Worm (Caenorhabditis elegans) whole organism, L1 larva: ENCODE data around the gene ZK1098.12.

ENCODE experiments used
- C04F5.9 ChIP-seq: sonication (generic microtip); optimal IDR thresholded peaks from 2 replicates; lab custom pipeline; 2016; ENCODE audit warnings: missing genetic modification characterization, missing compliant biosample characterization
- C16A3.4 ChIP-seq: fragments of 150-350 bp; optimal IDR thresholded peaks from 2 replicates; lab custom pipeline; 2014; ENCODE audit warnings: missing biosample characterization, missing genetic modification characterization
- C34B4.2 ChIP-seq: sonication (generic microtip); optimal IDR thresholded peaks from 2 replicates; lab custom pipeline; 2017; ENCODE audit warnings: mild to moderate bottlenecking, missing genetic modification characterization, missing compliant biosample characterization
- alr-1 ChIP-seq: fragments of 200-800 bp; sonication (Bioruptor generic); optimal IDR thresholded peaks from 2 replicates; lab custom pipeline; 2018; ENCODE audit warnings: borderline replicate concordance, mild to moderate bottlenecking, missing genetic modification characterization, missing compliant biosample characterization
- aly-2 ChIP-seq: fragments of 150-350 bp; optimal IDR thresholded peaks from 2 replicates; lab custom pipeline; 2014; ENCODE audit warnings: missing biosample characterization, missing genetic modification characterization
- ama-1 ChIP-seq: fragments of 150-350 bp; optimal IDR thresholded peaks from 2 replicates; lab custom pipeline; 2014
- ceh-63 ChIP-seq: fragments of 200-800 bp; sonication (Bioruptor generic); optimal IDR thresholded peaks from 2 replicates; lab custom pipeline; 2018; ENCODE audit warnings: mild to moderate bottlenecking, missing genetic modification characterization, missing compliant biosample characterization
- ceh-82 ChIP-seq, 3 experiments: fragments of 150-350 bp in 1 of 3; sonication (generic microtip) in 2 of 3; optimal IDR thresholded peaks; 2 replicates each; lab custom pipeline; 2014 to 2017; ENCODE audit warnings: missing biosample characterization in 3 of 3, missing genetic modification characterization in 3 of 3
- ceh-88 ChIP-seq: fragments of 200-800 bp; sonication (Bioruptor generic); IDR thresholded peaks from 2 replicates; pipeline ENCODE4 v1.3.6; 2022; ENCODE audit warnings: missing genetic modification characterization, missing compliant biosample characterization
- ces-1 ChIP-seq: fragments of 150-350 bp; optimal IDR thresholded peaks from 2 replicates; lab custom pipeline; 2014; ENCODE audit warnings: missing biosample characterization, missing genetic modification reagents, missing genetic modification characterization
- dpl-1 ChIP-seq, 3 experiments: fragments of 150-350 bp in 2 of 3; sonication (generic microtip) in 1 of 3; optimal IDR thresholded peaks; 2 replicates each; lab custom pipeline; 2014 to 2017; ENCODE audit warnings: missing biosample characterization in 3 of 3, missing genetic modification characterization in 3 of 3, missing genetic modification reagents in 3 of 3
- elt-3 ChIP-seq, 6 experiments: fragments of 150-350 bp in 1 of 6; sonication (generic microtip); optimal IDR thresholded peaks; 2 replicates each; lab custom pipeline; 2017 to 2018; ENCODE audit warnings: missing biosample characterization in 6 of 6, missing genetic modification characterization in 6 of 6, inconsistent platforms in 1 of 6
- ets-5 ChIP-seq: fragments of 200-800 bp; sonication (Bioruptor generic); IDR thresholded peaks from 2 replicates; pipeline ENCODE4 v1.3.6; 2022; ENCODE audit warnings: missing genetic modification characterization, missing compliant biosample characterization
- fkh-4 ChIP-seq: sonication (generic microtip); optimal IDR thresholded peaks from 2 replicates; lab custom pipeline; 2016; ENCODE audit warnings: missing compliant biosample characterization, missing genetic modification characterization, borderline replicate concordance
- fos-1 ChIP-seq: fragments of 150-350 bp; optimal IDR thresholded peaks from 2 replicates; lab custom pipeline; 2014; ENCODE audit warnings: missing biosample characterization, missing genetic modification characterization
- grh-1 ChIP-seq: fragments of 200-800 bp; sonication (Bioruptor generic); IDR thresholded peaks from 2 replicates; pipeline ENCODE4 v1.3.6; 2022; ENCODE audit warnings: missing genetic modification reagents, missing genetic modification characterization, missing compliant biosample characterization
- hlh-4 ChIP-seq: sonication (generic microtip); optimal IDR thresholded peaks from 2 replicates; lab custom pipeline; 2016; ENCODE audit warnings: mild to moderate bottlenecking, missing genetic modification characterization, missing compliant biosample characterization
- irx-1 ChIP-seq: sonication (generic microtip); optimal IDR thresholded peaks from 2 replicates; lab custom pipeline; 2016; ENCODE audit warnings: missing genetic modification characterization, missing compliant biosample characterization
- isw-1 ChIP-seq: fragments of 200-800 bp; sonication (Bioruptor generic); IDR thresholded peaks from 2 replicates; pipeline ENCODE4 v1.3.6; 2022; ENCODE audit warnings: missing genetic modification characterization, missing compliant biosample characterization
- jun-1 ChIP-seq: fragments of 150-350 bp; optimal IDR thresholded peaks from 2 replicates; lab custom pipeline; 2014; ENCODE audit warnings: missing biosample characterization, missing genetic modification reagents, missing genetic modification characterization
- lin-13 ChIP-seq: fragments of 150-350 bp; optimal IDR thresholded peaks from 2 replicates; lab custom pipeline; 2014; ENCODE audit warnings: missing biosample characterization, missing genetic modification reagents, missing genetic modification characterization
- lin-14 ChIP-seq: fragments of 200-800 bp; sonication (Bioruptor generic); optimal IDR thresholded peaks from 2 replicates; lab custom pipeline; 2018; ENCODE audit warnings: mild to moderate bottlenecking, missing genetic modification characterization, moderate library complexity, missing compliant biosample characterization
- lin-15B ChIP-seq: fragments of 150-350 bp; sonication (generic microtip); optimal IDR thresholded peaks from 3 replicates; lab custom pipeline; 2014; ENCODE audit warnings: missing biosample characterization, missing genetic modification characterization
- lin-35 ChIP-seq, 2 experiments: fragments of 150-350 bp; optimal IDR thresholded peaks; 2 replicates each; lab custom pipeline; 2014; ENCODE audit warnings: missing biosample characterization in 2 of 2, missing genetic modification characterization in 2 of 2, missing genetic modification reagents in 2 of 2
- lin-39 ChIP-seq: fragments of 150-350 bp; optimal IDR thresholded peaks from 2 replicates; lab custom pipeline; 2014; ENCODE audit warnings: missing biosample characterization, missing genetic modification reagents, missing genetic modification characterization
- lir-3 ChIP-seq: sonication (generic microtip); optimal IDR thresholded peaks from 2 replicates; lab custom pipeline; 2016; ENCODE audit warnings: mild to moderate bottlenecking, missing genetic modification characterization, moderate library complexity, missing compliant biosample characterization; ENCODE audit not compliant: poor library complexity
- lsy-2 ChIP-seq, 2 experiments: fragments of 150-350 bp; optimal IDR thresholded peaks; 2 replicates each; lab custom pipeline; 2014; ENCODE audit warnings: missing biosample characterization in 2 of 2, missing genetic modification characterization in 2 of 2
- mab-9 ChIP-seq: fragments of 200-800 bp; sonication (Bioruptor generic); IDR thresholded peaks from 2 replicates; pipeline ENCODE4 v1.3.6; 2022; ENCODE audit warnings: missing genetic modification reagents, missing genetic modification characterization, missing compliant biosample characterization
- mef-2 ChIP-seq: fragments of 150-350 bp; optimal IDR thresholded peaks from 2 replicates; lab custom pipeline; 2014; ENCODE audit warnings: missing biosample characterization, missing genetic modification characterization
- mep-1 ChIP-seq: fragments of 150-350 bp; optimal IDR thresholded peaks from 2 replicates; lab custom pipeline; 2014; ENCODE audit warnings: missing biosample characterization, missing genetic modification characterization
- nhr-12 ChIP-seq: sonication (generic microtip); optimal IDR thresholded peaks from 2 replicates; lab custom pipeline; 2017; ENCODE audit warnings: missing biosample characterization, missing genetic modification characterization
- nhr-20 ChIP-seq: sonication (generic microtip); optimal IDR thresholded peaks from 2 replicates; lab custom pipeline; 2016; ENCODE audit warnings: mild to moderate bottlenecking, missing genetic modification characterization, missing compliant biosample characterization
- nhr-237 ChIP-seq: fragments of 150-350 bp; optimal IDR thresholded peaks from 2 replicates; lab custom pipeline; 2014; ENCODE audit warnings: missing biosample characterization, missing genetic modification characterization
- nhr-28 ChIP-seq: fragments of 150-350 bp; optimal IDR thresholded peaks from 2 replicates; lab custom pipeline; 2014; ENCODE audit warnings: missing biosample characterization, missing genetic modification characterization
- nhr-47 ChIP-seq: sonication (generic microtip); optimal IDR thresholded peaks from 2 replicates; lab custom pipeline; 2016; ENCODE audit warnings: mild to moderate bottlenecking, missing genetic modification characterization, moderate library complexity, missing compliant biosample characterization
- nhr-76 ChIP-seq: sonication (generic microtip); optimal IDR thresholded peaks from 2 replicates; lab custom pipeline; 2017; ENCODE audit warnings: missing biosample characterization, missing genetic modification characterization
- nhr-77 ChIP-seq: fragments of 150-350 bp; optimal IDR thresholded peaks from 2 replicates; lab custom pipeline; 2014; ENCODE audit warnings: missing biosample characterization, missing genetic modification characterization
- pag-3 ChIP-seq: sonication (generic microtip); optimal IDR thresholded peaks from 2 replicates; lab custom pipeline; 2017; ENCODE audit warnings: missing genetic modification characterization, mild to moderate bottlenecking, missing compliant biosample characterization, antibody characterized with exemption, borderline replicate concordance; ENCODE audit not compliant: insufficient read depth
- rnt-1 ChIP-seq: sonication (generic microtip); optimal IDR thresholded peaks from 2 replicates; lab custom pipeline; 2016; ENCODE audit warnings: mild to moderate bottlenecking, missing genetic modification characterization, moderate library complexity, missing compliant biosample characterization
- snpc-4 ChIP-seq: fragments of 150-350 bp; optimal IDR thresholded peaks from 2 replicates; lab custom pipeline; 2014; ENCODE audit warnings: missing biosample characterization, missing genetic modification characterization
- snu-23 ChIP-seq: sonication (generic microtip); optimal IDR thresholded peaks from 2 replicates; lab custom pipeline; 2016; ENCODE audit warnings: missing genetic modification characterization, missing compliant biosample characterization
- sptf-1 ChIP-seq: fragments of 150-350 bp; optimal IDR thresholded peaks from 2 replicates; lab custom pipeline; 2014; ENCODE audit warnings: missing biosample characterization, missing genetic modification characterization
- sup-37 ChIP-seq: fragments of 200-800 bp; sonication (Bioruptor generic); optimal IDR thresholded peaks from 2 replicates; lab custom pipeline; 2018; ENCODE audit warnings: mild to moderate bottlenecking, missing genetic modification characterization, missing compliant biosample characterization
- swsn-7 ChIP-seq: sonication (generic microtip); optimal IDR thresholded peaks from 2 replicates; lab custom pipeline; 2016; ENCODE audit warnings: missing genetic modification characterization, missing compliant biosample characterization
- tbx-2 ChIP-seq: sonication (generic microtip); optimal IDR thresholded peaks from 2 replicates; lab custom pipeline; 2016; ENCODE audit warnings: missing genetic modification characterization, missing compliant biosample characterization
- tlp-1 ChIP-seq: fragments of 150-350 bp; optimal IDR thresholded peaks from 2 replicates; lab custom pipeline; 2014; ENCODE audit warnings: missing biosample characterization, missing genetic modification characterization
- unc-130 ChIP-seq: fragments of 150-350 bp; optimal IDR thresholded peaks from 2 replicates; lab custom pipeline; 2017; ENCODE audit warnings: missing biosample characterization, missing genetic modification characterization, inconsistent platforms
- unc-30 ChIP-seq: sonication (generic microtip); optimal IDR thresholded peaks from 2 replicates; lab custom pipeline; 2017; ENCODE audit warnings: missing biosample characterization, missing genetic modification characterization
- unc-98 ChIP-seq: fragments of 200-800 bp; sonication (Bioruptor generic); IDR thresholded peaks from 2 replicates; pipeline ENCODE4 v1.3.6; 2022; ENCODE audit warnings: missing genetic modification characterization, missing compliant biosample characterization
- vab-15 ChIP-seq: sonication (generic microtip); optimal IDR thresholded peaks from 2 replicates; lab custom pipeline; 2017; ENCODE audit warnings: missing genotype, mild to moderate bottlenecking, missing genetic modification characterization, missing compliant biosample characterization
- xbp-1 ChIP-seq: sonication (generic microtip); optimal IDR thresholded peaks from 2 replicates; lab custom pipeline; 2016; ENCODE audit warnings: missing genetic modification characterization, missing compliant biosample characterization
- zag-1 ChIP-seq: fragments of 150-350 bp; optimal IDR thresholded peaks from 2 replicates; lab custom pipeline; 2014; ENCODE audit warnings: missing biosample characterization, missing genetic modification characterization
- ztf-11 ChIP-seq, 2 experiments: sonication (generic microtip); optimal IDR thresholded peaks; 2 replicates each; lab custom pipeline; 2016 to 2017; ENCODE audit warnings: missing genetic modification characterization in 2 of 2, missing biosample characterization in 1 of 2, missing compliant biosample characterization in 1 of 2
- ztf-4 ChIP-seq: fragments of 150-350 bp; optimal IDR thresholded peaks from 2 replicates; lab custom pipeline; 2014; ENCODE audit warnings: missing biosample characterization, missing genetic modification characterization

Gene ZK1098.12

DNA sequence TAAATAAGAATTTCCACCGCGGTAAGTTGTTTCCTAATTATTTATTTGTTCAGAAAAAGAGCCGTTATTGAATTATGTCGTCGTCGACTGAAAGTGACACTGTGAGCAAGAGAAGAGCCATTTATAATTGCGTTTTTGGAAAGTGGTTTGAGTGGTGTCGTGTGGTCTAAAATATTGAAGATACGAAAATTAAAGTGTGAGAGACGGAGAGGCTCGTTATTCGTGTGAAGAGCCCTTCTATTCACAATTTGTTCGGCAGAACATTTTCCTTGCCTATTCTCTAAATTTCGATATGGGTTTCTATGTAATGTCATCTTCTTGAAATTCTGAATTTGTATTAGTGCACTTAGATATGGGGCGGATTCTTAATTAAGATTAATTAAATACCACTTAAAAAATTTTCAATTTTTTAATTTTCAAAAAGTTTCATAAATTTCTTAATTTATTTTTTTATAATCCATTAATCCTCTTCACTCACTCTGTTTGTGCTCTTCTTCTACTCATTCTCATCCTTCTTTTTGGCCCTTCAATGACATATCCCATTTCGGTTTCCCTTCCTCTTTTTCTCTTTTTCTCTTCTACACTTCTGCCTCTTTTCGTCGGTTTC is 35.1 kb upstream of the ZK1098.12 start (continued):
- TF ChIP-seq elt-3 (tag; optimal IDR thresholded peaks at IDR 0.05; lab: Kevin White, UChicago) = no peak
- no peak for TF ChIP-seq fkh-4 (tag; lab: Kevin White, UChicago)
- peak; percentile 51 for TF ChIP-seq snu-23 (GFP tag; lab: Kevin White, UChicago)
- TF ChIP-seq C16A3.4 = no peak
- no peak for TF ChIP-seq mep-1 (tag; lab: Kevin White, UChicago)
- peak; percentile 14 for TF ChIP-seq nhr-20 (tag; lab: Kevin White, UChicago)
- no peak for TF ChIP-seq hlh-4
- TF ChIP-seq alr-1 (tag; lab: Kevin White, UChicago) = no peak
- no peak for TF ChIP-seq nhr-28 (tag; lab: Kevin White, UChicago)
- peak; percentile 57 for TF ChIP-seq aly-2 (tag; lab: Kevin White, UChicago)
- no peak for TF ChIP-seq unc-30 (tag; lab: Kevin White, UChicago)
- TF ChIP-seq ama-1 (lab: Kevin White, UChicago) = peak; percentile 56
- no peak for TF ChIP-seq vab-15 (tag; lab: Kevin White, UChicago)
- TF ChIP-seq nhr-237 (tag; lab: Kevin White, UChicago) = no peak
- TF ChIP-seq ceh-63 (GFP tag; lab: Kevin White, UChicago) = no peak
- TF ChIP-seq C34B4.2 (tag; lab: Kevin White, UChicago) = no peak
- TF ChIP-seq mab-9 = no peak
- no peak for TF ChIP-seq grh-1 (GFP tag; lab: Robert Waterston, UW)
- TF ChIP-seq rnt-1 (tag; lab: Kevin White, UChicago) = peak; percentile 7
- no peak for TF ChIP-seq tbx-2 (tag; lab: Kevin White, UChicago)
- TF ChIP-seq lin-13 = peak; percentile 17
- no peak for TF ChIP-seq fos-1 (tag; lab: Kevin White, UChicago)
- no peak for TF ChIP-seq ets-5
- no peak for TF ChIP-seq ceh-82 (tag; optimal IDR thresholded peaks at IDR 0.05; lab: Kevin White, UChicago)
- TF ChIP-seq unc-130 = no peak
- no peak for TF ChIP-seq mef-2 (tag; lab: Kevin White, UChicago)
- no peak for TF ChIP-seq lir-3 (tag; lab: Kevin White, UChicago)
- no peak for TF ChIP-seq nhr-77 (tag; lab: Kevin White, UChicago)
- TF ChIP-seq lin-39 (tag; lab: Kevin White, UChicago) = no peak
- no peak for TF ChIP-seq dpl-1 (GFP tag; optimal IDR thresholded peaks at IDR 0.05; lab: Kevin White, UChicago)
- TF ChIP-seq xbp-1 = no peak
- TF ChIP-seq ces-1 = no peak
- TF ChIP-seq ztf-4 (tag; lab: Kevin White, UChicago) = peak; percentile 51
- TF ChIP-seq sptf-1 = no peak
- TF ChIP-seq tlp-1 (tag; lab: Kevin White, UChicago) = no peak
- TF ChIP-seq pag-3 (tag; lab: Kevin White, UChicago) = no peak
- no peak for TF ChIP-seq sup-37
- TF ChIP-seq nhr-47 (tag; lab: Kevin White, UChicago) = no peak
- no peak for TF ChIP-seq isw-1
- no peak for TF ChIP-seq nhr-12 (tag; lab: Kevin White, UChicago)
- TF ChIP-seq nhr-76 = no peak
- no peak for TF ChIP-seq ceh-88 (GFP tag; lab: Robert Waterston, UW)
- no peak for TF ChIP-seq snpc-4
- no peak for TF ChIP-seq swsn-7 (tag; lab: Kevin White, UChicago)
- no peak for TF ChIP-seq jun-1 (tag; lab: Kevin White, UChicago)
- TF ChIP-seq lin-14 = peak; percentile 25
- TF ChIP-seq irx-1 = no peak
- no peak for TF ChIP-seq ztf-11 (tag; optimal IDR thresholded peaks at IDR 0.05; lab: Kevin White, UChicago)
- no peak for TF ChIP-seq lin-15B (tag; lab: Kevin White, UChicago)
- peak in 1 of 2 experiments; percentile 27 for TF ChIP-seq lin-35 (GFP tag; optimal IDR thresholded peaks at IDR 0.05; lab: Kevin White, UChicago)
- peak; percentile 2 to 43 for TF ChIP-seq lsy-2 (tag; optimal IDR thresholded peaks at IDR 0.05; lab: Kevin White, UChicago)
- no peak for TF ChIP-seq C04F5.9 (tag; lab: Kevin White, UChicago)
- no peak for TF ChIP-seq unc-98
- no peak for TF ChIP-seq zag-1 (tag; lab: Kevin White, UChicago)
